Worm (Caenorhabditis elegans): Measurements from ENCODE around the gene T02H6.5.

- TF ChIP-seq C38D4.7 (GFP tag; optimal IDR thresholded peaks at IDR 0.05), result no peak
- TF ChIP-seq pat-9 (tag; optimal IDR thresholded peaks at IDR 0.05), result no peak
Observed at ce11 chrII:682326-682725, 2.6 kb upstream of the T02H6.5 start, which contains the start of gene T02H6.7.

All from whole organism, late embryonic.